Worm (Caenorhabditis elegans): Measurements from ENCODE around the gene ttr-21.

ce11 chrV:13812931-13813330 is 41.3 kb downstream of the ttr-21 start, which contains the start of gene ceh-24:
- TF ChIP-seq blmp-1 (tag; optimal IDR thresholded peaks at IDR 0.05; ENCODE audit: insufficient read depth): no peak
- TF ChIP-seq lin-13 (GFP tag; optimal IDR thresholded peaks at IDR 0.05): no peak

All from whole organism, L2 larva.